1 worm cellular context compared by ENCODE assay signal in the genomic region with DNA sequence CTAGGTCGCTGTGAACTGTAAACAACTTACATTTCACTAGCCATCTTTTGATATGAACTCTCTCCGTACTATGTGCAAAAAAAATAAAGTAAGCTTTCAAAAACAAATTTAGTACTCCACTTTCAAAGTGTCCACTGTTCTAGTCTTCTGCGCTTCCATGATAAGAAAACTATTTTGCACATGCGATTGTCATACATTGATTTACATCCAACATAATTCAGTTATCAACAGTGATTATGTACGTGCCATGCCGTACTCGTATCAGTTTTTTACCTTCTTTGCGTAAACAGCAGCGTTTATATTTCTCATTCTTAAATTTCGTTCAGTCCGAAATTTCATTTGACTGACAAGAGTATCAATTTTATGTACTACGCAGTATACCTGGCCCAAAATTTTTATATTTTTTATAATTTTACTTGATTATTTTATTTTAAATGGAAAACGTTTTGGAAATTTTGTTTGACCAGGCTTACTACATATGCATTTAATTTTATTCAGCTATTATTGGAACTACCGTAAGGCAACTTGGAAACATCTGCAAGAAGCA.
TF ChIP-seq lines count a peak whose summit lies in the region.

fbxa-134 (minus strand) TSS at position 44 of the 547 bp plus-strand sequence.
F47H4.2 (plus strand) TSS at position 497 of the 547 bp plus-strand sequence.

TF ChIP-seq in whole organism, L1 larva, 84 proteins besides CTCF, POLR2A, EP300 and RAD21 (continued from another document):
- TF ChIP-seq C16A3.4 (tag; optimal IDR thresholded peaks at IDR 0.05; lab: Kevin White, UChicago) (no peak), nhr-20 (tag; optimal IDR thresholded peaks at IDR 0.05; lab: Kevin White, UChicago) (no peak)
